Fruit fly (Drosophila melanogaster) whole organism: ENCODE data around the gene CG8907.

Experiments used
- CG8478 ChIP-seq: fragments of >200 bp; optimal IDR thresholded peaks from 2 replicates; lab custom pipeline; 2018; ENCODE audit warnings: inconsistent platforms
- Dll ChIP-seq: fragments of >200 bp; optimal IDR thresholded peaks from 2 replicates; lab custom pipeline; 2017
- EcR ChIP-seq, 2 experiments: fragments of >200 bp; optimal IDR thresholded peaks; 2 replicates each; lab custom pipeline; 2017; ENCODE audit warnings: missing biosample characterization in 2 of 2, missing genetic modification characterization in 2 of 2, missing genetic modification reagents in 2 of 2
- pan ChIP-seq: fragments of >200 bp; optimal IDR thresholded peaks from 2 replicates; lab custom pipeline; 2017
- psq ChIP-seq: fragments of >200 bp; optimal IDR thresholded peaks from 2 replicates; lab custom pipeline; 2017
- usp ChIP-seq: fragments of >200 bp; optimal IDR thresholded peaks from 2 replicates; lab custom pipeline; 2017; ENCODE audit warnings: missing biosample characterization, missing genetic modification characterization, mixed read lengths

- TF ChIP-seq usp (GFP tag; lab: Kevin White, UChicago): no peak
- no peak for TF ChIP-seq psq (lab: Kevin White, UChicago)
- TF ChIP-seq EcR (GFP tag; optimal IDR thresholded peaks at IDR 0.05; lab: Kevin White, UChicago): no peak
- no peak for TF ChIP-seq Dll (lab: Kevin White, UChicago)
- no peak for TF ChIP-seq pan
- no peak for TF ChIP-seq CG8478 (lab: Kevin White, UChicago)
These were observed 40.8 kb downstream of the CG8907 start for dm6 chr3R:17048867-17049266.
